Fruit fly (Drosophila melanogaster) whole organism, adult: ENCODE measurements around the gene CG4022.
A peak's percentile ranks its signal among the peaks of the same experiment; 100 is the strongest.

Experiments used
- CG11617 ChIP-seq: fragments of 200-800 bp; sonication (Bioruptor generic); optimal IDR thresholded peaks from 2 replicates; lab custom pipeline; 2017; ENCODE audit warnings: mild to moderate bottlenecking, missing biosample characterization, missing genetic modification reagents, missing genetic modification characterization
- CG12768 ChIP-seq: fragments of 200-800 bp; sonication (Bioruptor generic); optimal IDR thresholded peaks from 2 replicates; lab custom pipeline; 2017; ENCODE audit warnings: missing biosample characterization, missing genetic modification characterization, mild to moderate bottlenecking, moderate library complexity, missing genetic modification reagents
- CG1620 ChIP-seq: fragments of 200-800 bp; sonication (Bioruptor generic); optimal IDR thresholded peaks from 2 replicates; lab custom pipeline; 2016; ENCODE audit warnings: missing biosample characterization, missing genetic modification characterization
- CG5204 ChIP-seq: fragments of 200-800 bp; sonication (Bioruptor generic); optimal IDR thresholded peaks from 2 replicates; lab custom pipeline; 2016; ENCODE audit warnings: missing biosample characterization, missing genetic modification characterization
- CG7045 ChIP-seq: fragments of 200-800 bp; sonication (Bioruptor generic); optimal IDR thresholded peaks from 2 replicates; lab custom pipeline; 2017; ENCODE audit warnings: missing biosample characterization, mild to moderate bottlenecking, missing genetic modification characterization
- Clk ChIP-seq: fragments of 200-800 bp; sonication (Bioruptor generic); optimal IDR thresholded peaks from 2 replicates; lab custom pipeline; 2017; ENCODE audit warnings: missing biosample characterization, missing genetic modification characterization
- Crg-1 ChIP-seq: fragments of 200-800 bp; sonication (Bioruptor generic); optimal IDR thresholded peaks from 2 replicates; lab custom pipeline; 2016; ENCODE audit warnings: missing biosample characterization, missing genetic modification characterization
- Hr96 ChIP-seq: fragments of 200-800 bp; sonication (Bioruptor generic); optimal IDR thresholded peaks from 2 replicates; lab custom pipeline; 2016; ENCODE audit warnings: missing biosample characterization, missing genetic modification characterization
- Mnt ChIP-seq: fragments of 200-800 bp; sonication (Bioruptor generic); optimal IDR thresholded peaks from 2 replicates; lab custom pipeline; 2016; ENCODE audit warnings: missing biosample characterization, mild to moderate bottlenecking, missing genetic modification characterization
- cic ChIP-seq: fragments of 200-800 bp; sonication (Bioruptor generic); optimal IDR thresholded peaks from 2 replicates; lab custom pipeline; 2017; ENCODE audit warnings: missing biosample characterization, mild to moderate bottlenecking, missing genetic modification characterization, moderate library complexity
- cnc ChIP-seq, 2 experiments: fragments of >200 bp; optimal IDR thresholded peaks; 2 replicates each; lab custom pipeline; 2017
- kay ChIP-seq: fragments of 200-800 bp; sonication (Bioruptor generic); peaks from one replicate; lab custom pipeline; 2016; ENCODE audit warnings: missing biosample characterization, missing genetic modification characterization, borderline replicate concordance
- ovo ChIP-seq: fragments of 200-800 bp; sonication (Bioruptor generic); optimal IDR thresholded peaks from 2 replicates; lab custom pipeline; 2016; ENCODE audit warnings: missing biosample characterization, missing genetic modification characterization
- pad ChIP-seq: fragments of 200-800 bp; sonication (Bioruptor generic); optimal IDR thresholded peaks from 3 replicates; lab custom pipeline; 2017; ENCODE audit warnings: missing biosample characterization, missing genetic modification characterization, mild to moderate bottlenecking, moderate library complexity, missing genetic modification reagents

DNA sequence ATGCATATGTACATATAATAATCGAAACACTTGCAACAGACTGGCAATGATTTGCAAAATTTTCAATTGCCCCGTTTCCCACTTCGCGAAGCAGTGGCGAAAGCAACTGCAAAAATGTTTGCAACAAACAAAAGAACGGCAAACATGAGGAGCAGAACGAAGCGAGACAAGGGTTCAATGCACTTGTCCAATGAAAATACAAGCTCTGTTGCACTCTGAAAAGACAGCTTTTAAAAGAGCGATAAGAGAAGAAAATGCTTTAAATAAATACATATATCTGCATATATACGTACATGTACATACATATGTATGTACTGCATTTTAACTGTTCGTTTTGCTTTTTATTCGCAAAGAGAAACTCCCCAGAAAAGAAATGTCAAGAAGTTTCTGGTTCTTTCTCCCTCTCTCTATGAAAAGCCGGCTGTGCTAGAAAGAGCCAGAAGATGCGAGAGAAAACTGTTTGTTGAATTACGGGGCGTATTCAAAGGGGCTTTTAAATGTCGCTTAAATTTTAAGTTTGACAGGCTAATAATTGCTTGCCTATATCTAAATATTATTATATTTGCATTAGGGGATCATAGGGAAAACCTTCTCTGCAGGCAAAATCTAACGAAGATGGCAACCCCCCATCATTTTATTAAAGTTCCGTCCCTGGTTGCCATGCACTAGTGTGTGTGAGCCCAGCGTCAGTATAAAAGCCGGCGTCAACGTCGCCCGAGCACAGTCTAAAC, 27.1 kb downstream of the CG4022 start, which contains the start of gene Hsp27:
- TF ChIP-seq CG5204 (peak; percentile 93), CG11617 (GFP tag; lab: Kevin White, UChicago) (peak; percentile 96), pad (peak; percentile 92), CG1620 (peak; percentile 88), CG12768 (GFP tag; lab: Kevin White, UChicago) (peak; percentile 99), kay (peak; percentile 99), CG7045 (GFP tag; lab: Kevin White, UChicago) (peak; percentile 97), cnc (optimal IDR thresholded peaks at IDR 0.05; lab: Kevin White, UChicago) (peak in 1 of 2 experiments; percentile 69), Clk (peak; percentile 92), Mnt (GFP tag; lab: Kevin White, UChicago) (peak; percentile 96), Crg-1 (GFP tag; lab: Kevin White, UChicago) (peak; percentile 97), ovo (GFP tag; lab: Kevin White, UChicago) (peak; percentile 77), Hr96 (GFP tag; lab: Kevin White, UChicago) (peak; percentile 97), cic (GFP tag; lab: Kevin White, UChicago) (peak; percentile 91)
